Worm (Caenorhabditis elegans) whole organism, midembryonic: ENCODE results near the gene str-89.

Experiments used
- flt-1 ChIP-seq: fragments of 200-800 bp; sonication (Bioruptor generic); IDR thresholded peaks from 2 replicates; pipeline ENCODE4 v1.3.6; 2022; ENCODE audit warnings: missing genetic modification characterization, missing compliant biosample characterization
- tab-1 ChIP-seq: fragments of 200-800 bp; sonication (Bioruptor generic); IDR thresholded peaks from 2 replicates; pipeline ENCODE4 v1.3.6; 2022; ENCODE audit warnings: missing genetic modification characterization, missing compliant biosample characterization
- ztf-23 ChIP-seq: fragments of 200-800 bp; sonication (Bioruptor generic); IDR thresholded peaks from 2 replicates; pipeline ENCODE4 v1.3.6; 2022; ENCODE audit warnings: missing genetic modification reagents, missing genetic modification characterization, missing compliant biosample characterization
- ztf-29 ChIP-seq: fragments of 200-800 bp; sonication (Bioruptor generic); IDR thresholded peaks from 2 replicates; pipeline ENCODE4 v1.3.6; 2022; ENCODE audit warnings: missing genetic modification reagents, missing genetic modification characterization, missing compliant biosample characterization

DNA sequence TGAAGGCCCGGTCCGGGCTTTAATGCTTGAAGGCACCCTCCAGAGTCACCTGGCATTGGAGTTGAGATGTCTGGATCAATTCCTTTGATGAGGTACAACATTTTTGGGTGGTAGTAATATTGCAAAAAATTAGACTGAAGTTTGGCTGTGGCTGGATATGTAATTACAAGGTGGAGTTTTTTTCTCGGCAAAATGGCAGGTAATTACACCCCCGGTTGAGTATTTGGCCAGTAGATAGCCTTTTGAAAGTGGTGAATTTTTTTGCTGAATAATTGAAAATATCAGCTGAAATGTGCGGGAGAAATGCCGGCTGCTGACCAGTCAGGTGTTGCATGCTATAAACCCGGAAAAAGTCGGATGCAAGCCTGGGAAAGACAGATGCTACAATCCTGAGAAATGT is 30.5 kb downstream of the str-89 start, which contains the start of gene Y26G10.4:
- TF ChIP-seq flt-1 (GFP tag; lab: Robert Waterston, UW) (no peak), tab-1 (GFP tag; lab: Robert Waterston, UW) (no peak), ztf-23 (GFP tag; lab: Robert Waterston, UW) (no peak), ztf-29 (no peak)
